Fruit fly (Drosophila melanogaster) whole organism, embryonic: ENCODE results near the gene tmod.
A peak's percentile ranks its signal among the peaks of the same experiment; 100 is the strongest.

Experiments
- Ada2b ChIP-seq: fragments of 200-800 bp; sonication (Bioruptor generic); IDR thresholded peaks from 2 replicates; pipeline ENCODE4 v1.3.6; 2022; ENCODE audit warnings: missing biosample characterization, missing genetic modification characterization
- B-H1 ChIP-seq: fragments of 200-800 bp; sonication (Bioruptor generic); IDR thresholded peaks from 3 replicates; pipeline ENCODE4 v1.3.6; 2022; ENCODE audit warnings: missing biosample characterization, missing genetic modification characterization
- CG10209 ChIP-seq: fragments of 200-800 bp; sonication (Bioruptor generic); optimal IDR thresholded peaks from 3 replicates; lab custom pipeline; 2017; ENCODE audit warnings: missing biosample characterization, mild to moderate bottlenecking, missing genetic modification characterization, missing genetic modification reagents
- CG10654 ChIP-seq: fragments of 200-800 bp; sonication (Bioruptor generic); optimal IDR thresholded peaks from 2 replicates; lab custom pipeline; 2016; ENCODE audit warnings: missing biosample characterization, missing genetic modification characterization
- CG11504 ChIP-seq: fragments of 200-800 bp; sonication (Bioruptor generic); optimal IDR thresholded peaks from 3 replicates; lab custom pipeline; 2019; ENCODE audit warnings: missing biosample characterization, mild to moderate bottlenecking, missing genetic modification characterization, moderate library complexity
- CG12769 ChIP-seq: fragments of 200-800 bp; sonication (Bioruptor generic); optimal IDR thresholded peaks from 2 replicates; lab custom pipeline; 2019; ENCODE audit warnings: missing biosample characterization, mild to moderate bottlenecking, missing genetic modification characterization, moderate library complexity
- CG1602 ChIP-seq: fragments of 200-800 bp; sonication (Bioruptor generic); optimal IDR thresholded peaks from 3 replicates; lab custom pipeline; 2016; ENCODE audit warnings: missing biosample characterization, missing genetic modification characterization
- CG2202 ChIP-seq: fragments of 200-800 bp; sonication (Bioruptor generic); optimal IDR thresholded peaks from 2 replicates; lab custom pipeline; 2018; ENCODE audit warnings: missing biosample characterization, mild to moderate bottlenecking, missing genetic modification characterization
- CG2875 ChIP-seq: fragments of 200-800 bp; sonication (Bioruptor generic); optimal IDR thresholded peaks from 2 replicates; lab custom pipeline; 2017; ENCODE audit warnings: missing biosample characterization, mild to moderate bottlenecking, missing genetic modification characterization, missing genetic modification reagents
- CG30020 ChIP-seq: fragments of 200-800 bp; optimal IDR thresholded peaks from 2 replicates; lab custom pipeline; 2019; ENCODE audit warnings: missing biosample characterization, mild to moderate bottlenecking, missing genetic modification characterization, moderate library complexity
- CG30431 ChIP-seq: fragments of 200-800 bp; sonication (Bioruptor generic); optimal IDR thresholded peaks from 2 replicates; lab custom pipeline; 2017; ENCODE audit warnings: missing biosample characterization, missing genetic modification characterization
- CG31365 ChIP-seq: fragments of 200-800 bp; sonication (Bioruptor generic); optimal IDR thresholded peaks from 2 replicates; lab custom pipeline; 2018; ENCODE audit warnings: missing biosample characterization, mild to moderate bottlenecking, missing genetic modification characterization
- CG32767 ChIP-seq: fragments of 200-800 bp; sonication (Bioruptor generic); IDR thresholded peaks from 2 replicates; pipeline ENCODE4 v1.3.6; 2022; ENCODE audit warnings: missing biosample characterization, missing genetic modification characterization
- CG33213 ChIP-seq: fragments of 200-800 bp; sonication (Bioruptor generic); optimal IDR thresholded peaks from 3 replicates; lab custom pipeline; 2016; ENCODE audit warnings: missing biosample characterization, missing genetic modification characterization
- CG43689 ChIP-seq: fragments of 200-800 bp; sonication (Bioruptor generic); IDR thresholded peaks from 2 replicates; pipeline ENCODE4 v1.3.6; 2022; ENCODE audit warnings: missing biosample characterization, missing genetic modification characterization
- CG4854 ChIP-seq: fragments of 200-800 bp; sonication (Bioruptor generic); optimal IDR thresholded peaks from 2 replicates; lab custom pipeline; 2016; ENCODE audit warnings: missing biosample characterization, missing genetic modification characterization, inconsistent platforms
- CG6813 ChIP-seq: fragments of 200-800 bp; sonication (Bioruptor generic); optimal IDR thresholded peaks from 2 replicates; lab custom pipeline; 2017; ENCODE audit warnings: missing biosample characterization, missing genetic modification characterization, mild to moderate bottlenecking, moderate library complexity, missing genetic modification reagents
- CG7556 ChIP-seq: fragments of 200-800 bp; sonication (Bioruptor generic); optimal IDR thresholded peaks from 2 replicates; lab custom pipeline; 2017; ENCODE audit warnings: missing biosample characterization, mild to moderate bottlenecking, missing genetic modification characterization
- CG7963 ChIP-seq: fragments of 200-800 bp; sonication (Bioruptor generic); IDR thresholded peaks from 3 replicates; pipeline ENCODE4 v1.3.6; 2022; ENCODE audit warnings: missing biosample characterization, missing genetic modification characterization; ENCODE audit not compliant: partially characterized antibody
- CG8388 ChIP-seq: fragments of 200-800 bp; sonication (Bioruptor generic); optimal IDR thresholded peaks from 2 replicates; lab custom pipeline; 2019; ENCODE audit warnings: missing biosample characterization, mild to moderate bottlenecking, missing genetic modification characterization, moderate library complexity
- CTCF ChIP-seq: fragments of 200-800 bp; sonication (Bioruptor generic); optimal IDR thresholded peaks from 2 replicates; lab custom pipeline; 2017; ENCODE audit warnings: missing biosample characterization, mild to moderate bottlenecking, missing genetic modification characterization, moderate library complexity
- E2f2 ChIP-seq: fragments of 200-800 bp; sonication (Bioruptor generic); IDR thresholded peaks from 2 replicates; pipeline ENCODE4 v1.3.6; 2022; ENCODE audit warnings: missing biosample characterization, missing genetic modification characterization
- GATAe ChIP-seq: fragments of 200-800 bp; sonication (Bioruptor generic); conservative IDR thresholded peaks from 2 replicates; pipeline ENCODE4 v1.3.6; 2022; ENCODE audit warnings: missing biosample characterization, missing genetic modification characterization
- HmgD ChIP-seq: fragments of 200-800 bp; sonication (Bioruptor generic); optimal IDR thresholded peaks from 3 replicates; lab custom pipeline; 2016; ENCODE audit warnings: missing biosample characterization, missing genetic modification characterization
- Mrtf ChIP-seq: fragments of 200-800 bp; sonication (Bioruptor generic); IDR thresholded peaks from 3 replicates; pipeline ENCODE4 v1.3.6; 2022; ENCODE audit warnings: missing biosample characterization, missing genetic modification characterization
- Myb ChIP-seq: fragments of 200-800 bp; sonication (Bioruptor generic); optimal IDR thresholded peaks from 2 replicates; lab custom pipeline; 2016; ENCODE audit warnings: missing biosample characterization, missing genetic modification characterization
- NFAT ChIP-seq: fragments of 200-800 bp; sonication (Bioruptor generic); IDR thresholded peaks from 2 replicates; pipeline ENCODE4 v1.3.6; 2022; ENCODE audit warnings: missing biosample characterization, missing genetic modification characterization
- Neu2 ChIP-seq: fragments of 200-800 bp; sonication (Bioruptor generic); optimal IDR thresholded peaks from 3 replicates; lab custom pipeline; 2016; ENCODE audit warnings: missing biosample characterization, missing genetic modification characterization, borderline replicate concordance
- Poxn ChIP-seq: fragments of 200-800 bp; sonication (Bioruptor generic); IDR thresholded peaks from 2 replicates; pipeline ENCODE4 v1.3.6; 2022; ENCODE audit warnings: missing biosample characterization, missing genetic modification characterization
- Spps ChIP-seq: fragments of 200-800 bp; sonication (Bioruptor generic); optimal IDR thresholded peaks from 2 replicates; lab custom pipeline; 2018; ENCODE audit warnings: missing biosample characterization, mild to moderate bottlenecking, missing genetic modification characterization
- Sry-δ ChIP-seq: fragments of 200-800 bp; sonication (Bioruptor generic); optimal IDR thresholded peaks from 2 replicates; lab custom pipeline; 2016; ENCODE audit warnings: missing biosample characterization, missing genetic modification characterization
- ab ChIP-seq: fragments of 200-800 bp; sonication (Bioruptor generic); optimal IDR thresholded peaks from 2 replicates; lab custom pipeline; 2016; ENCODE audit warnings: missing biosample characterization, missing genetic modification characterization
- al ChIP-seq: fragments of 200-800 bp; sonication (Bioruptor generic); IDR thresholded peaks from 2 replicates; pipeline ENCODE4 v1.3.6; 2022; ENCODE audit warnings: missing biosample characterization, missing genetic modification characterization
- ase ChIP-seq: fragments of 200-800 bp; sonication (Bioruptor generic); IDR thresholded peaks from 3 replicates; pipeline ENCODE4 v1.3.6; 2022; ENCODE audit warnings: missing biosample characterization, missing genetic modification characterization
- bab2 ChIP-seq: fragments of 200-800 bp; sonication (Bioruptor generic); optimal IDR thresholded peaks from 2 replicates; lab custom pipeline; 2016; ENCODE audit warnings: missing biosample characterization, missing genetic modification characterization
- danr ChIP-seq: fragments of 200-800 bp; sonication (Bioruptor generic); IDR thresholded peaks from 2 replicates; pipeline ENCODE4 v1.3.6; 2022; ENCODE audit warnings: missing biosample characterization, missing genetic modification characterization
- knrl ChIP-seq: fragments of 200-800 bp; sonication (Bioruptor generic); IDR thresholded peaks from 3 replicates; pipeline ENCODE4 v1.3.6; 2022; ENCODE audit warnings: missing biosample characterization, missing genetic modification characterization; ENCODE audit not compliant: partially characterized antibody
- lmd ChIP-seq: fragments of 200-800 bp; sonication (Bioruptor generic); IDR thresholded peaks from 2 replicates; pipeline ENCODE4 v1.3.6; 2022; ENCODE audit warnings: missing biosample characterization, missing genetic modification characterization
- nau ChIP-seq: fragments of 200-800 bp; sonication (Bioruptor generic); optimal IDR thresholded peaks from 3 replicates; lab custom pipeline; 2017; ENCODE audit warnings: missing biosample characterization, mild to moderate bottlenecking, missing genetic modification characterization, missing genetic modification reagents
- nerfin-2 ChIP-seq: fragments of 200-800 bp; sonication (Bioruptor generic); IDR thresholded peaks from 2 replicates; pipeline ENCODE4 v1.3.6; 2022; ENCODE audit warnings: missing biosample characterization, missing genetic modification characterization; ENCODE audit not compliant: partially characterized antibody
- nom ChIP-seq: fragments of 200-800 bp; sonication (Bioruptor generic); optimal IDR thresholded peaks from 2 replicates; lab custom pipeline; 2017; ENCODE audit warnings: missing biosample characterization, missing genetic modification characterization, mild to moderate bottlenecking, moderate library complexity, missing genetic modification reagents
- prd ChIP-seq, 3 experiments: fragments of >200 bp in 2 of 3; fragments of 200-800 bp in 1 of 3; sonication (Bioruptor generic) in 1 of 3; optimal IDR thresholded peaks in 2 of 3; IDR thresholded peaks in 1 of 3; 2 replicates in 2 of 3; 3 replicates in 1 of 3; pipeline versions ENCODE4 v1.3.6 to Lab custom; 2017 to 2022; ENCODE audit warnings: missing biosample characterization in 1 of 3, missing genetic modification characterization in 1 of 3
- repo ChIP-seq: fragments of 200-800 bp; sonication (Bioruptor generic); optimal IDR thresholded peaks from 2 replicates; lab custom pipeline; 2016; ENCODE audit warnings: missing biosample characterization, missing genetic modification characterization
- tio ChIP-seq: fragments of 200-800 bp; sonication (Bioruptor generic); optimal IDR thresholded peaks from 2 replicates; lab custom pipeline; 2017; ENCODE audit warnings: missing biosample characterization, missing genetic modification characterization, inconsistent platforms
- trem ChIP-seq: fragments of 200-800 bp; optimal IDR thresholded peaks from 3 replicates; lab custom pipeline; 2019; ENCODE audit warnings: missing biosample characterization, mild to moderate bottlenecking, missing genetic modification characterization, moderate library complexity
- usp ChIP-seq: fragments of >200 bp; optimal IDR thresholded peaks from 2 replicates; lab custom pipeline; 2017; ENCODE audit warnings: missing biosample characterization, missing genetic modification characterization
- vfl ChIP-seq: fragments of 200-800 bp; sonication (Bioruptor generic); optimal IDR thresholded peaks from 2 replicates; lab custom pipeline; 2016; ENCODE audit warnings: missing biosample characterization, missing genetic modification characterization
- wek ChIP-seq: fragments of 200-800 bp; sonication (Bioruptor generic); optimal IDR thresholded peaks from 3 replicates; lab custom pipeline; 2018; ENCODE audit warnings: missing biosample characterization, mild to moderate bottlenecking, missing genetic modification characterization, moderate library complexity
- zf30C ChIP-seq: fragments of 200-800 bp; sonication (Bioruptor generic); optimal IDR thresholded peaks from 3 replicates; lab custom pipeline; 2018; ENCODE audit warnings: missing biosample characterization, mild to moderate bottlenecking, missing genetic modification characterization

The tmod gene

DNA sequence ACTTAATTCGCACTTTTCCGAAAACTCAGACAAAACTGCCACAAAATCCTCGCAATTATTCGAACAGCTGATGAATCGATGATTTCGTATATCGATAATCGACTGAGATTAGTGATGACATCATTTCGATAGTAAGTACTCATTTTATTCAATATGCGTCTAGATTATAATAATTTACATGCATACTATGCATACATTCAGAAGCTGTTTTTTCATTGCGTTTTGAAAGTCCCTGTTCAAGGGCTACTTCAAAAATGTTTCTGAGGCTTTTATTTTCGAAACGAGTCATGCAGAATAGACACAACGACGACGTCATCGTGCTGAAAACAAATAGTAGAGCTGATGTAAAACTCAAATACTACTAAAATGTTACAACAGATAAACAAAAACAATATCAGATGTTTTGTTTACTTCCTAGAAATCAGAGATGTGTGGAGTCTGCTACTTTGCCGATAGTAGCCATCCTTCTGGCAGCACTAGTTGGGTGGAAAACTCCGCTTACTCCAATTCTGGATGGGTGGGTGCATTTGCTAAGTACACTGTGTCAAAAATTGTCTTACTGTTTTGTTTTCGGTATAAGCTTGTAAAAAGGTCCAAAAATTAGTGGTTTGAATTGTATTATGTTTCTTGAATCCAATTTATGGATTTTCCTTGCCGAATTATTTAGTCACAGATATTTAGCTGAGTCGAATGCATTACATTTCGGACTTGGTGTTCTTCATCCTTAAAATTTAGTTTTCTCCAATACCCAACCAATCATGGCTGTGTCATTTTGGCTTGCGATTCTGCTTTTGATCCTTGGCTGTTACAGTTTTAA is 69.2 kb downstream of the tmod start, which contains the start of the genes CG2246 and CG31021 (continued):
- no peak for TF ChIP-seq Neu2
- TF ChIP-seq trem, result peak; percentile 62
- TF ChIP-seq CG8388 (GFP tag; lab: Kevin White, UChicago), result peak; percentile 23
- TF ChIP-seq ase (GFP tag; lab: Robert Waterston, UW), result no peak; the same call in 2 of the 3 replicates
- TF ChIP-seq CG2202 (tag; lab: Kevin White, UChicago), result no peak
- TF ChIP-seq NFAT, result peak; percentile 85
- TF ChIP-seq Spps, result no peak
- TF ChIP-seq bab2 (GFP tag; lab: Kevin White, UChicago), result peak; percentile 51
- peak; percentile 36 for TF ChIP-seq CTCF (GFP tag; lab: Kevin White, UChicago)
- no peak for TF ChIP-seq nom
- peak; percentile 93 for TF ChIP-seq CG33213 (GFP tag; lab: Kevin White, UChicago)
- TF ChIP-seq E2f2 (GFP tag; lab: Robert Waterston, UW), result peak; percentile 40; the same call in 1 of the 2 replicates
- TF ChIP-seq zf30C (GFP tag; lab: Kevin White, UChicago), result peak; percentile 95
- TF ChIP-seq lmd (GFP tag; lab: Robert Waterston, UW), result peak; percentile 36; the same call in 1 of the 2 replicates
- TF ChIP-seq CG32767 (GFP tag; lab: Robert Waterston, UW), result no peak
- TF ChIP-seq CG2875 (GFP tag; lab: Kevin White, UChicago), result no peak
- TF ChIP-seq Poxn (GFP tag; lab: Robert Waterston, UW), result no peak
- TF ChIP-seq GATAe (GFP tag; lab: Robert Waterston, UW), result no peak
- TF ChIP-seq vfl (GFP tag; lab: Kevin White, UChicago), result peak; percentile 22
- peak; percentile 27 for TF ChIP-seq CG4854 (GFP tag; lab: Kevin White, UChicago)
- no peak for TF ChIP-seq wek
- TF ChIP-seq repo (GFP tag; lab: Kevin White, UChicago), result no peak
- TF ChIP-seq CG6813, result no peak
- no peak for TF ChIP-seq CG31365 (tag; lab: Kevin White, UChicago)
- TF ChIP-seq Ada2b (GFP tag; lab: Robert Waterston, UW), result peak; percentile 16; the same call in 1 of the 2 replicates
- TF ChIP-seq HmgD (GFP tag; lab: Kevin White, UChicago), result peak; percentile 88
- peak; percentile 54 for TF ChIP-seq CG11504 (tag; lab: Kevin White, UChicago)
- TF ChIP-seq tio (GFP tag; lab: Kevin White, UChicago), result peak; percentile 11
- no peak for TF ChIP-seq CG43689 (GFP tag; lab: Robert Waterston, UW)
- TF ChIP-seq Sry-δ (GFP tag; lab: Kevin White, UChicago), result peak; percentile 99
- peak; percentile 71 for TF ChIP-seq nerfin-2 (GFP tag; lab: Robert Waterston, UW)
- TF ChIP-seq al, result peak; percentile 43; the same call in 1 of the 2 replicates
- TF ChIP-seq danr (GFP tag; lab: Robert Waterston, UW), result no peak
- no peak for TF ChIP-seq nau (GFP tag; lab: Kevin White, UChicago)
- TF ChIP-seq CG30020 (tag; lab: Kevin White, UChicago), result peak; percentile 27
- no peak for TF ChIP-seq CG30431 (GFP tag; lab: Kevin White, UChicago)
- peak; percentile 59 for TF ChIP-seq Myb (GFP tag; lab: Kevin White, UChicago)
- TF ChIP-seq B-H1 (GFP tag; lab: Robert Waterston, UW), result no peak
- no peak for TF ChIP-seq CG12769 (tag; lab: Kevin White, UChicago)
- no peak for TF ChIP-seq usp (GFP tag; lab: Kevin White, UChicago)
- peak; percentile 16 for TF ChIP-seq CG10654
- peak; percentile 76; the same call in 2 of the 3 replicates for TF ChIP-seq CG7963 (GFP tag; lab: Robert Waterston, UW)
- no peak for TF ChIP-seq CG1602 (GFP tag; lab: Kevin White, UChicago)
- peak; percentile 77 for TF ChIP-seq ab
- peak; percentile 85 for TF ChIP-seq knrl (GFP tag; lab: Robert Waterston, UW)
- TF ChIP-seq CG10209 (GFP tag; lab: Kevin White, UChicago), result no peak
- no peak for TF ChIP-seq prd (optimal IDR thresholded peaks at IDR 0.05; lab: Kevin White, UChicago)
- TF ChIP-seq prd (GFP tag; IDR thresholded peaks at IDR 0.05; lab: Robert Waterston, UW), result peak; percentile 51; the same call in 1 of the 3 replicates
- TF ChIP-seq Mrtf (GFP tag; lab: Robert Waterston, UW), result peak; percentile 55; the same call in 2 of the 3 replicates
- peak; percentile 31 for TF ChIP-seq CG7556 (GFP tag; lab: Kevin White, UChicago)
